Fruit fly (Drosophila melanogaster): ENCODE results near the gene CG13073.

dm6 chr3L:16221800-16222199, 4.7 kb upstream of the CG13073 start:
- TF ChIP-seq woc (GFP tag; optimal IDR thresholded peaks at IDR 0.05), result no peak
- no peak for TF ChIP-seq HLH106 (tag; optimal IDR thresholded peaks at IDR 0.05)
- no peak for TF ChIP-seq sv (GFP tag; optimal IDR thresholded peaks at IDR 0.05)
- TF ChIP-seq Hr83 (GFP tag; optimal IDR thresholded peaks at IDR 0.05; ENCODE audit: poor library complexity, severe bottlenecking), result no peak
- no peak for TF ChIP-seq usp (GFP tag; optimal IDR thresholded peaks at IDR 0.05)
- no peak for TF ChIP-seq CG9705 (GFP tag; optimal IDR thresholded peaks at IDR 0.05)
- TF ChIP-seq h (GFP tag; optimal IDR thresholded peaks at IDR 0.05), result no peak
- no peak for TF ChIP-seq dl (GFP tag; optimal IDR thresholded peaks at IDR 0.05; ENCODE audit: insufficient read depth in 1 of 2, partially characterized antibody in 2 of 2)
- no peak for TF ChIP-seq pan (optimal IDR thresholded peaks at IDR 0.05)
- no peak for TF ChIP-seq foxo (GFP tag; optimal IDR thresholded peaks at IDR 0.05)
- TF ChIP-seq Abd-B (GFP tag; optimal IDR thresholded peaks at IDR 0.05), result no peak
- TF ChIP-seq dmrt93B (GFP tag; optimal IDR thresholded peaks at IDR 0.05), result no peak

Measured in whole organism, wandering third instar larva.